Worm (Caenorhabditis elegans) whole organism, L4/young adult: ENCODE data around the gene K07H8.5.

Experiments used
- W03F9.2 ChIP-seq: fragments of 150-350 bp; optimal IDR thresholded peaks from 2 replicates; lab custom pipeline; 2014; ENCODE audit warnings: missing biosample characterization, missing genetic modification characterization
- dao-5 ChIP-seq: sonication (generic microtip); optimal IDR thresholded peaks from 2 replicates; lab custom pipeline; 2016; ENCODE audit warnings: missing genotype, missing genetic modification characterization, moderate library complexity, missing compliant biosample characterization
- him-1 ChIP-seq: sonication (generic microtip); optimal IDR thresholded peaks from 2 replicates; lab custom pipeline; 2016; ENCODE audit warnings: missing genotype, missing genetic modification reagents, missing genetic modification characterization, missing compliant biosample characterization

K07H8.5 gene

DNA sequence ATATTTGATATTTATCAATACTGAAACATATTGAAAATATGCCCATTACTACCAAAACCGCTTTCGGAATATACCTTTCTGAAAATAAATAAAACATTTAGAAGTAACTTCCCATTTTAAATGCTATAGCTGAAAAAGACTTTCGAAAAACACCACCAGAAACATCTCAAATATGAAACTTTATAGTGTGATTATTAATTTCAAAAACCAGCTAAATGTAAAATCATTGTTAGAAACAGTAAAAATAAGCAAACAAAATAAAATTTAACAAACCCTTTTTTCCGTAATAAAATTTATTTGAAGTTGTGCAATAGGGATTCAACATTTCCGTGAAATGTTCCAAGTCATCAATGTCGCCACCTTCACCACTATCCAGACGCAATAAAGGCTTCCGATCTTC, at the start of gene K07H8.5, which contains the start of gene K07H8.8:
Gene K07H8.5 (plus strand): TSS at position 301 of the 400 bp plus-strand sequence.
Gene K07H8.8 (minus strand): TSS at position 389 of the 400 bp plus-strand sequence.
- TF ChIP-seq dao-5 (tag; lab: Kevin White, UChicago), result no peak
- TF ChIP-seq W03F9.2, result no peak
- TF ChIP-seq him-1, result no peak

DNA sequence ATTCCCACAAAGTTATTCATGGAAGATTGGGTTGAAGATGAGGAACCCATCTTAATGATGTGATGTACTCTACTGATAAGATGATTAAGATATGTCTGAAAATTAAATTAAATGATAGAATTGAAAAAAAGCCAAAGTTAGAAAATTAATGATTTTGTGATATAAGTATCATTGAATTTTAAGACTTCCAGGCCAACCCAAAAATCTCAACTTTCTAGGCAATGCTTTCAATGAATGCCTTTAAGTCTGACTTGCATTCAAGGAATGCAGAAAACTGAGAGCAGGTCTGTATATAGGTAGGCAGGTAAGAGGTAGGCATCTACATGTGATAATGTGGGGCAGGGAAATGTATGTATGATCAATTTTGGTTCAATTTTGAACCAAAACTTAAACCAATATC, 48.1 kb upstream of the K07H8.5 start, which contains the start of gene ocr-2:
Gene ocr-2 (minus strand): TSS at position 101 of the 400 bp plus-strand sequence.
- TF ChIP-seq him-1 (no peak), dao-5 (tag; lab: Kevin White, UChicago) (no peak), W03F9.2 (no peak)

DNA sequence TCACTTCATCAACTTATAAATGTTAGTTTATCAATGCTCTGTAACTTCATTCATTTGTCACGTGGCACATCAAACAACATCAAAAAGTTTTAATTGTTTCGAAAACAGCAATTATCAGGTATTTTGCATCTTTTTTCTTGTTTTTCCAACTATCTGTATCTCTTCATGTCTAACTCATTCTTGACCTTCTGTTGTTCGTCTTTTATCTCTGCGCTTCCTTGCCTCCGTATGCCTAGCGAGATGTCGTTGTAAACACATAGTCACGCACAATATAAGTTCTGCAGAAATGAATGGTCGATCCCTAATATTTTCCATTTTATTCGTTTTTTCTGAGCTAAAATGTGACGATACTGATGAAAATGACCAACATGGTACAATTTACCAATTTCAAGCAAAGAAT, 46.2 kb upstream of the K07H8.5 start, which contains the start of gene gpx-6:
Gene gpx-6 (plus strand): TSS at position 257 of the 400 bp plus-strand sequence.
- no peak for TF ChIP-seq him-1
- TF ChIP-seq dao-5 (tag; lab: Kevin White, UChicago), result no peak
- TF ChIP-seq W03F9.2, result no peak

DNA sequence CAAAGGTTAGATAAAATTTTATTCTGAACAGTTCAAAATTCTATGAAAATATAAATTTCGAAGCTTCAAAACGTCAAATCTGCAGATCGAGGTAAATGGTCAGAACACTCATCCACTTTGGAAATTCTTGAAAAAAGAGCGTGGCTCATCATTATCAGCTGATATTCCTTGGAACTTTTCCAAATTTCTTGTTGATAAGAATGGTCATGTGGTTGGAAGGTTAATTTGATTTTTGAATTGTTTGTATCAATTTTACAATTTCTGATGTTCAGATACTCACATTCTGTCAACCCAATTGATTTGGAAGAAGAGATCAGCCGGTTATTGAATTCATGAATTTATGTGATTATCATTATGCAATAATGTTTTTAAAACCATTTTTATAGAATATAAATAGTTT, 45.1 kb upstream of the K07H8.5 start:
- TF ChIP-seq dao-5 (tag; lab: Kevin White, UChicago) (no peak), him-1 (no peak), W03F9.2 (no peak)

DNA sequence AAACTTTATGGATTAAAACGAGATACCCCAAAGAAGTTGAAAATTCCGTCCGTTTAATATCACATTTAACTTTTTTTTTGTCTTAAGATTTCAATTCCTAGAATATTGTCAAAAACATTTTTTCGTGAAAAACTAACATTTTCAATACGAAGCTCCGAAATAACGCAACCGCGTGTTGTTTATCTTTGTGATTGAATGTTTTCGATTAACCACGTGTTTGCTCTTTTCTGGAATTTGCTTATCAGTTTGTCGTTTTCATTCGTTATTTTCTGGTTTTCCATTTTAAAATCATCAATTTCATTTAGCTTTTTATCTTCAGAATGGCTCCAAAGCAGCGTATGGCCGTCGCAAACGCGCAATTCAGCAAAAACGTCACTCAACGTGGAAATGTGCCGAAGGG, 42.8 kb upstream of the K07H8.5 start, which contains the start of gene serp-1.2:
Gene serp-1.2 (plus strand): TSS at position 318 of the 400 bp plus-strand sequence.
- TF ChIP-seq W03F9.2 (no peak), dao-5 (tag; lab: Kevin White, UChicago) (no peak), him-1 (no peak)

DNA sequence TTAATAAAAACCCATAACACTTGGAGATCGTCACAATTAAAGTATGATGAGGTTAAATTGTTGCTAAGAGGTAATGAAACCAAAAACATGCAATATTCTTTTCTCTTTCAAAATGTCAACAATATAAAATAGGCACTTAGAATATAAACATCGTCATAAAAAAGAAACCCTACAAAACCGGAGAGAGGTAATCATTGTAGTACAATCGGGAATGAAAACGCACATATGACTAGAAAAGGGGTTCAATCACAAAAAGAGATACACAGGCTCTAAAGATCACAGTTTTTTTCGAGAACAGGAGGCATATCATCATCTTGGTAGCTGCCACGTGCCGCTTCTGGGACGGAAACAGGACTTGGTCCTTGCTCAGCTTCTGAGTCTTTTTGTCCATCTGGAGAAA, 41.6 kb upstream of the K07H8.5 start:
- TF ChIP-seq W03F9.2 (no peak), him-1 (no peak), dao-5 (tag; lab: Kevin White, UChicago) (no peak)

DNA sequence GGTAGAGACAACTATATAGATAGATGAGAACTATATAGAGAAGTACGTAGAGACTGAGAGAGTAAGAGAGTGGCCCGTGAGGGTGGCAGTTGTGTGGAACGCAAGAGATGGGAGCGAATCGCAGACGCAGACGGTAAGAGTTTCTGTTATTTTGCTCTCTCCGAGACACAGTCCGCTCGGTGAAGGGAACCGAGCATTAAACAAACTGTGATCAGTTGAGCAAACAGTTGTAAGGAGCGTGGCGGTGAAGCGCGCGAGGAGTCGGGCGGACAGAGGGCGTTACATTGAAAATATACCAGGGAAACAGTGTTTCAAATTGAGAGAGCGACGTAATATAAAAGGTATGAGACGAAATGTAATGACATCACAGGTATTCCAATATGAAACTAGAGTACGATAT, 38.6 kb upstream of the K07H8.5 start:
- TF ChIP-seq dao-5 (tag; lab: Kevin White, UChicago), result no peak
- no peak for TF ChIP-seq W03F9.2
- TF ChIP-seq him-1, result no peak

DNA sequence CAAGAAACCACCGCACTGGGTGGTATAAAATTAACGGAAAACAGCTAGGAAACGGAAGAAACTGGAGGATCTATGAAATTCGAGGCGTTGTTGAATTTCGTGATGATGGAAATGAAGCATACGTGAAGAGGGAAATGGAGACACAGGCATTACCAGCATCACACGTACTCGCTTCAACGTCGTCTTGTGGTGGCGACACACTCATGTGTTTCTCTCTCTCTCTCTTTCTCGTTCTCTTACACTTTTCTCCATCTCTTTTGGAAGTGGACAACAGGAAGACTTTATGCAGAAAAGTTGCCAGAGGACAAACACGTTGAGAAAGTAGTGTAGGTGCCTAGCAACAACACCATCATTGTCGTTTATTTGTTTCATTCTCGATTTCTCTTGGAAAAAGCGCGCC, 35.7 kb upstream of the K07H8.5 start:
- TF ChIP-seq dao-5 (tag; lab: Kevin White, UChicago) (no peak), him-1 (no peak), W03F9.2 (no peak)

DNA sequence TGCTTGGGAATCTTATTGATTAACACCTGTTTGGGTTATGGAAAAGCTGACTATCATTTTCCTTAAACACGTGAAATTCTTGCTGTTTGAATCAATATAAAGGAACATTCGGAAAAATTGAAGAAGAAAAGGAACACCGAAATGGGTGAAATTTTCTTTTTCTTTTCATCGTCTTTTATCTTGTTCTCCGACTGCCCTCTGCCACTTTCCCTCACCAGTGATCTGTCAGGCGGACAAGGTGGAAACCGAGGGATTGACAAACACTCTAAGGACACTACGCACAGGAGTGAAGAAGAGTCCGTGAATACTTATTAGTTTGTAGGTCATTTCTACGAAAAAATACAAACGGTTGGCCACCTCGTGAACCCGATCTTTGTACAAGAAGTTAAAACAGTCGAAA, 34.9 kb upstream of the K07H8.5 start:
- TF ChIP-seq him-1 (no peak), dao-5 (tag; lab: Kevin White, UChicago) (no peak), W03F9.2 (no peak)

DNA sequence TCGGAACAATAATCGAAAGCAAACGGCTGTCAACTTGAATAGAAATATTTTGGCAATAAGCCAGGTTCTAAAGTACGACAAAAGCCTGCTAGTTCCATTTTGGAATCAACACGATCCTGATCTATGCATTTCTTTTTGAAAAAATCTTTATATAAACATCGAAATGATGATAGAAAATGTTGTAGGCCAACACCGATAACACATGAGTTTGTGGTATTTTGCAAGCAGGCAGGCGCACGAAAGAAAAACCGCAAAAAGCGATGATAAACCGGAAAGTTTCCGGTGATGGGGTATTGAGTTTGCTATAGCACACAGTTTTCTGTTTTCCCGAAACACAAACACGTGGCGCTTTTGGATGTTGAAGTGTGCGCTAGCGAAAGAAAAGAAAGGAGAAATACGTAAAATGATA, 34.0 kb upstream of the K07H8.5 start:
- TF ChIP-seq him-1, result no peak

DNA sequence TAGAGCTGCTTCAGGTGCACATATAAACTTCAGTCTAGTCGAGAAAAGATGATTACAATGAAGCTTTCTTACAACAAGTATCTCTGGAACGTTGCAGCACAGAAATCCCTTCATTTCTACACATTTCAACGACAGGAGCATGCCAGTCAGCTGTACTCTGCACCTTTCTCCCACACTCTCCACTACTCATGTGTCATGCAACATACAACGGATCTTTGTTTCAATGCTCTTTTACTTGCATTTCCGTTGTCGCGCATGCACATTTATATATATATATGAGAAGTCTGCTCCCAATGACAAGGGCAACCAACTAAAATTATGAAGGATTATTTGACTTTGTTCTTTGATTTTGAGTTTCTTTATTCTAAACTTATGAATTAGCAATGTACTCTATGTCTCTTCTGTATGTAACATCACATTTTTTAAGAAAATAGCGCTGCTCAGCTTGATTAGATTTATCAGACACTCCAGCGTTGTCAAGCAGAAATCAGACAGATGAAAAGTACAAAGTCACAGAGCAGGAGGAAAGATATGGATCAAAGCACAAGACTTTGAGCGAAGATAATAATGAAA, 32.9 kb upstream of the K07H8.5 start:
- TF ChIP-seq dao-5 (tag; lab: Kevin White, UChicago) (no peak), him-1 (no peak), W03F9.2 (no peak)

DNA sequence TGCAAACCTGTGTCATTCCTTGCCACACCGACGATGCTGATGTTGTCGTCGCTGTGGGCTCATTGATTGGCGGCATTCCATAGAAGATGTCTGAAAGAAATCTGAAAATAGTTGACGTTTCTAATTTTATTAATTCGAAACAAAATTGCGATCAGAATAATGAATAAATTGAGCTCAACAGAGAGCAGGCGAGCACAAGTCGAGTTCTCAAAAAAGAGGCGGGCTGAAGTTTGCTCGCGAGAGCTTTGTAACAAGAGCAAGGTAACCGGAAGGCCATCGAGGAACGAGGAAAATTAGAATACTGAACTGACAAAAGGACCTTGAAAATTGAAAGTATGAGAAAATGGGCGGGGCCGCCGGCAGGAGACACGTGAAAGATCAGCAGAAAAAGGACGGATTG, 31.6 kb upstream of the K07H8.5 start, which contains the start of gene nhr-66:
Gene nhr-66 (minus strand): TSS at position 101 of the 400 bp plus-strand sequence.
- no peak for TF ChIP-seq dao-5 (tag; lab: Kevin White, UChicago)
- no peak for TF ChIP-seq him-1
- no peak for TF ChIP-seq W03F9.2

DNA sequence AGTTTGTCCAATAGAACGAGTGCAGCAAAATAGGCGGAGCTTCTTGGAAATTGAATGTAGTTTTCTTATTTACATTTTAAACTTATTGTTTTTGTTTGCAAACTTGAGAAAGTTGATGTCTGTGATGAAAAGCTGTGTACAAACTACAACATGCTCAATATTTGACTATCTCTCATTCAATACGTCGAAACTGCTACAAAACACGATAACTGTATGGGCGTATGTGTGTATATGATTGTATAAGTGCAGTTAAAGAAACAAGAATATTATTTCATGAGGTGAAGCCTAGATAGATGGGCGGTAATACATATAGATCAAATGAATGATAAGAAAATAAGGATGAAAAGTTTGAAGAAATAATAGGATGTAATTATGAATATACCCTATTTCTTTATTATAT, 28.5 kb upstream of the K07H8.5 start:
- TF ChIP-seq W03F9.2 (no peak), him-1 (no peak), dao-5 (tag; lab: Kevin White, UChicago) (no peak)

DNA sequence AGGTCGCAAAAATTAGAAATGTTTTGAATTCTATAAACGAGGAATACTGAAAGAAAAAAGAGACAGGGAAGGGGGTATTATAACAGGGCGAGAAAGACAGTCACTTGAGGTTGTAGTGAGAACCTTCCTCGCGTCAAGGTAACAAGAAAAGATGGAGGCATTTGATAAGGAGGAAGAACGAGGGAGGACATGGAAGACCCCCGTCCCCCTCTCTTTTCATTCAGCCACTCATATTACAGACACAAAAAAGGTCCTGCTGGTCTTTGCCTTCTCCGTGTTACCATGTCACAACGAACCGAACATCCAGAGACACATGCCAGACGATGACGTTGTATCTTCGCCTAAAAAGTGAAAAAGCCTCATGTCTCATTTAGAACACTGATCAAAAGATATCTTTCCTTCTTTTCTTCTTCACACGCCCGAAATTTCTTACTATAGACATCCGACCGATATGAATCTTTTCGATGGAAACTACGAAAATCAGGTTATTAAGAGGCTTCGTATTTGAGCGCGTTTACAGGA, 26.8 kb upstream of the K07H8.5 start:
- TF ChIP-seq dao-5 (tag; lab: Kevin White, UChicago) (no peak), him-1 (no peak), W03F9.2 (no peak)

DNA sequence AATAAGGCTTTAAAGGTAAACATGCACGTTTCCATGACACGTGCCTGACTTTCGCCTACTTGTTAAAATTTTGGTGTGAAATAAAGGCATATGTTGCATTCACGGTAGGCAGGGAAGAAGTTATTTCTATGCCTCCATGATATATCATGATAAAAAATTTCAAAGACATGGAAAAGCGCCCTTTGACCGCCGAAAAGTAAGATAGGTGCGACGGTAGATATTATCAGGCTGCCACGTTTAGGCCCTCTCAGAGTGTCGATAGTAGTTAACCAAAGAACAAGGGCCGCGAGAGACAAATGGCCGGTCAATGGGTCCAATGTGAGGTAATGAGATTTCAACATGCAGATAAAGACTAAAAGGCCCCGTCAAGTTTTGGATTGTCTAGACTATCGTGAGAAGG, 25.0 kb upstream of the K07H8.5 start:
- no peak for TF ChIP-seq dao-5 (tag; lab: Kevin White, UChicago)
- TF ChIP-seq him-1, result no peak
- no peak for TF ChIP-seq W03F9.2

DNA sequence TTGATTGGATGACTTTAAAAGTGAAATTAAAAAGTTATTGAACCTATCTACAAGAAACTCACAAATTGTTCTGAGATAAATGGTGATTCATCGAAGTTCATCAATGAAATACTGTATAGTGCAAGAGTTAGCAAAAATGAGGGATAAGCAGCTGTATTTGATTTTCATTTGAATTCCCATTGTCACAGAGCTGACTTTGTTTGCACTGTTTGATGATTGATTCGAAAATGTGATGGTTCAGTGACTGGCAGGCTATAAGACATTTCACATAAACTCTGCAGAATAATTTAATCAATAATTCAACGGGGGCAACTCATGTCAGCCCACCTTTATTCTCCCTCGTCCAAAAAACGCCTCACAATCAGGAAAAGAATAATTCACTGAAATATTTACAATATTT, 24.5 kb upstream of the K07H8.5 start, which contains the start of gene T09A12.8:
Gene T09A12.8 (minus strand): TSS at position 101 of the 400 bp plus-strand sequence.
- TF ChIP-seq W03F9.2 (no peak), him-1 (no peak), dao-5 (tag; lab: Kevin White, UChicago) (no peak)
